Worm (Caenorhabditis elegans) whole organism, young adult: ENCODE data around the gene srx-125.

ENCODE experiments used
- B0035.1 ChIP-seq: sonication (generic microtip); optimal IDR thresholded peaks from 2 replicates; lab custom pipeline; 2016; ENCODE audit warnings: missing genetic modification characterization, mild to moderate bottlenecking, missing compliant biosample characterization, missing genotype, missing genetic modification reagents
- B0261.1 ChIP-seq: sonication (generic microtip); optimal IDR thresholded peaks from 2 replicates; lab custom pipeline; 2016; ENCODE audit warnings: mild to moderate bottlenecking, missing genetic modification characterization, moderate library complexity, missing compliant biosample characterization
- D2030.7 ChIP-seq: fragments of 200-800 bp; sonication (Bioruptor generic); IDR thresholded peaks from 2 replicates; pipeline ENCODE4 v1.3.6; 2022; ENCODE audit warnings: missing genetic modification reagents, missing genetic modification characterization, missing compliant biosample characterization
- F10E7.11 ChIP-seq: sonication (generic microtip); optimal IDR thresholded peaks from 2 replicates; lab custom pipeline; 2017; ENCODE audit warnings: mild to moderate bottlenecking, missing genetic modification characterization, moderate library complexity, missing compliant biosample characterization
- F37B4.10 ChIP-seq: fragments of 200-800 bp; sonication (Bioruptor generic); IDR thresholded peaks from 2 replicates; pipeline ENCODE4 v1.3.6; 2022; ENCODE audit warnings: missing genetic modification characterization, missing compliant biosample characterization
- F39B2.1 ChIP-seq: fragments of 200-800 bp; sonication (Bioruptor generic); IDR thresholded peaks from 2 replicates; pipeline ENCODE4 v1.3.6; 2022; ENCODE audit warnings: missing genetic modification reagents, missing genetic modification characterization, missing compliant biosample characterization
- F57A8.1 ChIP-seq: fragments of 200-800 bp; sonication (Bioruptor generic); optimal IDR thresholded peaks from 2 replicates; lab custom pipeline; 2018; ENCODE audit warnings: mild to moderate bottlenecking, missing genetic modification characterization, moderate library complexity, missing compliant biosample characterization
- K12H6.12 ChIP-seq: fragments of 200-800 bp; sonication (Bioruptor generic); optimal IDR thresholded peaks from 2 replicates; lab custom pipeline; 2018; ENCODE audit warnings: mild to moderate bottlenecking, missing genetic modification characterization, missing compliant biosample characterization
- T07F8.4 ChIP-seq: sonication (generic microtip); optimal IDR thresholded peaks from 2 replicates; lab custom pipeline; 2016; ENCODE audit warnings: mild to moderate bottlenecking, missing genetic modification characterization, moderate library complexity, missing compliant biosample characterization
- Y56A3A.18 ChIP-seq: fragments of 200-800 bp; sonication (Bioruptor generic); IDR thresholded peaks from 2 replicates; pipeline ENCODE4 v1.3.6; 2022; ENCODE audit warnings: missing genetic modification reagents, missing genetic modification characterization, missing compliant biosample characterization
- ama-1 ChIP-seq, 3 experiments: fragments of 150-350 bp in 1 of 3; sonication (generic microtip) in 2 of 3; optimal IDR thresholded peaks; 2 replicates each; lab custom pipeline; 2014 to 2018; ENCODE audit warnings: missing biosample characterization in 2 of 3, missing genetic modification characterization in 2 of 3, missing genetic modification reagents in 2 of 3
- aptf-2 ChIP-seq: fragments of 200-800 bp; sonication (Bioruptor generic); conservative IDR thresholded peaks from 2 replicates; pipeline ENCODE4 v1.3.6; 2022; ENCODE audit warnings: missing genetic modification reagents, missing genetic modification characterization, missing compliant biosample characterization
- aptf-3 ChIP-seq: fragments of 200-800 bp; sonication (Bioruptor generic); IDR thresholded peaks from 2 replicates; pipeline ENCODE4 v1.3.6; 2022; ENCODE audit warnings: missing genetic modification characterization, missing compliant biosample characterization
- attf-3 ChIP-seq: fragments of 200-800 bp; sonication (Bioruptor generic); conservative IDR thresholded peaks from 2 replicates; pipeline ENCODE4 v1.3.6; 2022; ENCODE audit warnings: missing genetic modification reagents, missing genetic modification characterization, missing compliant biosample characterization
- bed-1 ChIP-seq: fragments of 200-800 bp; sonication (Bioruptor generic); IDR thresholded peaks from 2 replicates; pipeline ENCODE4 v1.3.6; 2022; ENCODE audit warnings: missing genetic modification reagents, missing genetic modification characterization, missing compliant biosample characterization
- ccch-3 ChIP-seq: fragments of 200-800 bp; sonication (Bioruptor generic); optimal IDR thresholded peaks from 2 replicates; lab custom pipeline; 2018; ENCODE audit warnings: mild to moderate bottlenecking, missing genetic modification characterization, missing compliant biosample characterization
- cebp-1 ChIP-seq, 2 experiments: fragments of 200-800 bp in 1 of 2; sonication (Bioruptor generic) in 1 of 2; sonication (generic microtip) in 1 of 2; IDR thresholded peaks in 1 of 2; optimal IDR thresholded peaks in 1 of 2; 2 replicates each; pipeline versions ENCODE4 v1.3.6 to Lab custom; 2017 to 2022; ENCODE audit warnings: missing compliant biosample characterization in 2 of 2, missing genetic modification characterization in 2 of 2, mild to moderate bottlenecking in 1 of 2, missing genetic modification reagents in 1 of 2, moderate library complexity in 1 of 2
- cebp-2 ChIP-seq: fragments of 200-800 bp; sonication (Bioruptor generic); IDR thresholded peaks from 2 replicates; pipeline ENCODE4 v1.3.6; 2022; ENCODE audit warnings: missing genetic modification characterization, missing compliant biosample characterization
- ceh-27 ChIP-seq: fragments of 200-800 bp; sonication (Bioruptor generic); optimal IDR thresholded peaks from 2 replicates; lab custom pipeline; 2018; ENCODE audit warnings: mild to moderate bottlenecking, missing genetic modification characterization, moderate library complexity, missing compliant biosample characterization
- ceh-79 ChIP-seq: sonication (generic microtip); optimal IDR thresholded peaks from 2 replicates; lab custom pipeline; 2017; ENCODE audit warnings: mild to moderate bottlenecking, missing genetic modification characterization, missing compliant biosample characterization
- ceh-91 ChIP-seq: fragments of 200-800 bp; sonication (Bioruptor generic); IDR thresholded peaks from 2 replicates; pipeline ENCODE4 v1.3.6; 2022; ENCODE audit warnings: missing genetic modification reagents, missing genetic modification characterization, missing compliant biosample characterization
- dpl-1 ChIP-seq: fragments of 150-350 bp; optimal IDR thresholded peaks from 2 replicates; lab custom pipeline; 2014; ENCODE audit warnings: missing biosample characterization, missing genetic modification reagents, missing genetic modification characterization
- egl-44 ChIP-seq: fragments of 200-800 bp; sonication (Bioruptor generic); IDR thresholded peaks from 2 replicates; pipeline ENCODE4 v1.3.6; 2022; ENCODE audit warnings: missing genetic modification reagents, missing genetic modification characterization, missing compliant biosample characterization
- fkh-3 ChIP-seq: sonication (generic microtip); optimal IDR thresholded peaks from 2 replicates; lab custom pipeline; 2016; ENCODE audit warnings: mild to moderate bottlenecking, missing genetic modification characterization, missing compliant biosample characterization
- hmg-20 ChIP-seq: fragments of 200-800 bp; sonication (Bioruptor generic); IDR thresholded peaks from 2 replicates; pipeline ENCODE4 v1.3.6; 2022; ENCODE audit warnings: missing genetic modification reagents, missing genetic modification characterization, missing compliant biosample characterization
- lag-1 ChIP-seq: fragments of 200-800 bp; sonication (Bioruptor generic); IDR thresholded peaks from 2 replicates; pipeline ENCODE4 v1.3.6; 2022; ENCODE audit warnings: missing genetic modification reagents, missing genetic modification characterization, missing compliant biosample characterization
- lin-40 ChIP-seq: sonication (generic microtip); optimal IDR thresholded peaks from 2 replicates; lab custom pipeline; 2016; ENCODE audit warnings: missing genetic modification characterization, mild to moderate bottlenecking, missing compliant biosample characterization, missing genotype, missing genetic modification reagents
- lsy-27 ChIP-seq: sonication (generic microtip); optimal IDR thresholded peaks from 2 replicates; lab custom pipeline; 2017; ENCODE audit warnings: missing genetic modification characterization, mild to moderate bottlenecking, missing compliant biosample characterization, antibody characterized with exemption, missing genotype, borderline replicate concordance; ENCODE audit not compliant: insufficient read depth
- madf-3 ChIP-seq: fragments of 200-800 bp; sonication (Bioruptor generic); IDR thresholded peaks from 2 replicates; pipeline ENCODE4 v1.3.6; 2022; ENCODE audit warnings: missing genetic modification reagents, missing genetic modification characterization, missing compliant biosample characterization
- mel-28 ChIP-seq: sonication (generic microtip); optimal IDR thresholded peaks from 2 replicates; lab custom pipeline; 2016; ENCODE audit warnings: borderline replicate concordance, mild to moderate bottlenecking, missing genetic modification characterization, missing compliant biosample characterization
- nhr-120 ChIP-seq: fragments of 200-800 bp; sonication (Bioruptor generic); IDR thresholded peaks from 2 replicates; pipeline ENCODE4 v1.3.6; 2022; ENCODE audit warnings: missing genetic modification characterization, missing compliant biosample characterization
- pbrm-1 ChIP-seq: fragments of 200-800 bp; sonication (Bioruptor generic); IDR thresholded peaks from 2 replicates; pipeline ENCODE4 v1.3.6; 2022; ENCODE audit warnings: missing genetic modification reagents, missing genetic modification characterization, missing compliant biosample characterization
- rpc-1 ChIP-seq, 2 experiments: fragments of 150-350 bp in 1 of 2; sonication (generic microtip) in 1 of 2; optimal IDR thresholded peaks; 2 replicates each; lab custom pipeline; 2014 to 2018; ENCODE audit warnings: missing biosample characterization in 1 of 2, missing genetic modification characterization in 1 of 2, missing genetic modification reagents in 1 of 2, missing genotype in 1 of 2
- snpc-1.1 ChIP-seq: sonication (generic microtip); optimal IDR thresholded peaks from 2 replicates; lab custom pipeline; 2017; ENCODE audit warnings: missing genetic modification characterization, mild to moderate bottlenecking, missing compliant biosample characterization, antibody characterized with exemption, moderate library complexity, missing genotype, missing genetic modification reagents; ENCODE audit not compliant: insufficient read depth
- ztf-25 ChIP-seq: fragments of 200-800 bp; sonication (Bioruptor generic); IDR thresholded peaks from 2 replicates; pipeline ENCODE4 v1.3.6; 2022; ENCODE audit warnings: missing genetic modification reagents, missing genetic modification characterization, missing compliant biosample characterization

Gene srx-125

DNA sequence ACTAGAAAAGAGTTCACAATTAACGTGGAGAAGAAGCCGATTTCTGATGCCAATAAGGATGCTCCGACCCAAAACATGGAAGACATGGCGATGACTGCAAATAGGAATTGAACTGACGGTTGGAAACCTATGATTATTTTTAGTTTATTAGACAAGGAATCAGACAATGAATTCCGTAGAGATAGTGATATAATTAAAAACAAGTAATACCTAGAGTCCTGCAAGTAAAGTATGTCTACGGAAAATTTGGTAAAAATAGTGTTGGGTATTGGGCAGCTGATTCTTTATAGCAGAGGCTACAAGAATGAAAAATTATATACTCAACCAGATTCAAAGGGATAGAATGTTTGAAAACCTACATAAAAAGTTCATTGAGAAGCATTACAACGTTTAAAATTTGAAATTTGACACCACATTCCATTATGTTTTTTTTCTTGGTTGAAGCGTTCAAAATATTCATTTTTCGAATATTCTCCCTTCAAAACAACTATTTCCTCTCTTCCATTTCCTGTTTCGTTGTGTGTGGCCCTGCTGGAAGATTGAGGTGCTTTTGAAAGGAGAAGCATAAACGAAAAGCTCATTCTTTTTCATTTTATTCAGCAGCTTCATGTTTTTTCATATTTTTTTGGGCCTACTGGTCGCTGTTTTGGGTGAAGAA is 27.4 kb upstream of the srx-125 start, which contains the start of the genes str-4 and lgc-48:
Gene str-4, minus strand, starts transcription at position 101 of the 658 bp plus-strand sequence.
Gene lgc-48, plus strand, starts transcription at position 608 of the 658 bp plus-strand sequence.
- TF ChIP-seq F57A8.1 (GFP tag; lab: Kevin White, UChicago) (no peak), ceh-91 (GFP tag; lab: Robert Waterston, UW) (no peak), F39B2.1 (GFP tag; lab: Robert Waterston, UW) (no peak), K12H6.12 (tag; lab: Kevin White, UChicago) (no peak), ama-1 (optimal IDR thresholded peaks at IDR 0.05; lab: Kevin White, UChicago) (no peak), ama-1 (GFP tag; optimal IDR thresholded peaks at IDR 0.05; lab: Kevin White, UChicago) (no peak), egl-44 (GFP tag; lab: Robert Waterston, UW) (no peak), D2030.7 (GFP tag; lab: Robert Waterston, UW) (no peak), pbrm-1 (GFP tag; lab: Robert Waterston, UW) (no peak), attf-3 (GFP tag; lab: Robert Waterston, UW) (no peak), ztf-25 (GFP tag; lab: Robert Waterston, UW) (no peak)

DNA sequence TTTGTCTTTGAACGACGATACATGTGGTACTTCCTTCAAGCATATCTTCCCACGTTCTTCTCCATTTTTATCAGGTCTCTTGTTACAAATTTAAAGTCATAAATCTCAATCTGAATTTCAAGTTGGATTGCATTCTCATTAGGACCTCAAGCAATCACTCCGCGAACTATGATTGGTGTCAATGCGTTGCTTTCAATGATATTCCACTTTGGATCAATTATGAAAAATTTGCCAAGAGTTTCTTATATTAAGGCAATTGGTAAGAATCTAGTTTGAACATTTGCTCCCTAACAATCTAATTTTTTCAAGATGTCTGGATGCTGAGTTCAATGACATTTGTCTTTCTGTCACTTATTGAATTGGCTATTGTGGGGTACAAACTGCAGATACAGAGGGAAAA is 24.9 kb upstream of the srx-125 start:
- no peak for TF ChIP-seq rpc-1 (optimal IDR thresholded peaks at IDR 0.05; lab: Kevin White, UChicago)
- TF ChIP-seq rpc-1 (tag; optimal IDR thresholded peaks at IDR 0.05; lab: Kevin White, UChicago) = no peak
- no peak for TF ChIP-seq snpc-1.1 (tag; lab: Kevin White, UChicago)
- TF ChIP-seq ceh-27 = no peak
- TF ChIP-seq F10E7.11 (tag; lab: Kevin White, UChicago) = no peak
- TF ChIP-seq lin-40 (tag; lab: Kevin White, UChicago) = no peak

DNA sequence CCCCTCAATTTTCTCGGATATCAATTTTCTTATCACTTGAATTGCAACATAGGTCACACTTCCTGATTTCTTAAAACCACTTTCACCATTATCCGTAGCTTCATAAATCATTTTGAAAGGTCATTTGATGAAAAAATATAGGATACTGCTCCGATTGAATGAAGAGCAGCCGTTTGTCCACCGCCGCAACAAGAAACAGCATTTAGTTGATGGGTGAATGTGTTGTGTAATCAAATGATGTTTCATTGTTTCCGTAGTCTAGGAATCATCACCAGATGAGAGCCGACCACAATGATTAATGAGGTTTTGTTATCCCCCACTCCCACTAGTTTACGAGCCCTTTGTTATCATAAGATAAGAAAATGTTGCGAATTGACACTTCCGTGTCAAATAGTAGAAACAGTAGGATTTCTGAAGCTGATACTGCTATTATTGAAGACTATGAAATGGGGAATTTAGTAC is 21.2 kb upstream of the srx-125 start, which contains the start of gene twk-43:
Gene twk-43, plus strand, starts transcription at position 412 of the 462 bp plus-strand sequence.
- TF ChIP-seq aptf-3 = no peak
- no peak for TF ChIP-seq ccch-3 (GFP tag; lab: Kevin White, UChicago)
- TF ChIP-seq lsy-27 = no peak
- TF ChIP-seq madf-3 (GFP tag; lab: Robert Waterston, UW) = no peak

DNA sequence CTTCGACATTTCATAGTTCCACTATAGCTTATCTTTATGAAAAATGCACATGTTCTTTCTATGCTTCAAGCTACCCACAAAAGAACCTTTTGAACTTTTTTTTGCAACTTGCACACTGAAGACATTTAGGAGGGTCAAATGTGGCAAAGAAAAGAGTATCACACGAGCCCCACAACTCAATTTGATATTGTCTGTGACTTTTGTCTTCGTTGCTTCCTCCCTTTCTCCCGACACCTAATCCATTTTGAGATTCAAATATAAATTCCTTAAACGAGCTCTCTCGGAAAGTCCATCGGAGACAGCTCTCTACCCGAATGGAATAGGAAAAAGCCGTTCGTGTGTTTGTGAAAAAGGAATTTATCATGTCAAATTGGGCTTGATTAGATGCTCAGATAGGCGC is 16.8 kb upstream of the srx-125 start:
- TF ChIP-seq Y56A3A.18 (GFP tag; lab: Robert Waterston, UW) = no peak
- TF ChIP-seq B0035.1 = no peak
- TF ChIP-seq bed-1 = no peak
- no peak for TF ChIP-seq nhr-120 (GFP tag; lab: Robert Waterston, UW)
- TF ChIP-seq pbrm-1 (GFP tag; lab: Robert Waterston, UW) = no peak
- TF ChIP-seq B0261.1 = no peak
- no peak for TF ChIP-seq lsy-27
- no peak for TF ChIP-seq dpl-1 (GFP tag; lab: Kevin White, UChicago)
- no peak for TF ChIP-seq aptf-2 (GFP tag; lab: Robert Waterston, UW)
- no peak for TF ChIP-seq F37B4.10 (GFP tag; lab: Robert Waterston, UW)
- TF ChIP-seq lag-1 = no peak
- TF ChIP-seq cebp-1 (GFP tag; IDR thresholded peaks at IDR 0.05; lab: Robert Waterston, UW) = no peak
- no peak for TF ChIP-seq cebp-1 (tag; optimal IDR thresholded peaks at IDR 0.05; lab: Kevin White, UChicago)

DNA sequence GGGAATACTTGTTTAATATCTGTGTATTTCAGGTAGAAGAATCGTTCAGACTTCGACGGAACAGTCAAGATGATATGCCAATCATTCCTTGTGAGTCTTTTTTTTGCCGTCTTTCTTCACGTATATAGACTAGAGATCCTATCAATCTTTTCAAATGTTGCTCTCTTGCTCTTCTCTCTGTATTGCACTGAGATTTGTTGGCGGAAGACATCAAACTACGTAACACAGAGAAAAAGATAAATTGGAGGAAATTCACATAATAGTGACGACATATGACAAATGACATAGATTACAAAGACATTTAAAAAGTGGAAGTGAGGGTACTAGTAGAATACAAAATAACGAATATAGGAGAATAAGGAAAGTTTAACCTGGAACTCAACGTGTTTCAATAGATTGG is 15.4 kb upstream of the srx-125 start:
- TF ChIP-seq Y56A3A.18 (GFP tag; lab: Robert Waterston, UW) (no peak), F37B4.10 (GFP tag; lab: Robert Waterston, UW) (no peak), T07F8.4 (tag; lab: Kevin White, UChicago) (no peak), egl-44 (GFP tag; lab: Robert Waterston, UW) (no peak), fkh-3 (tag; lab: Kevin White, UChicago) (no peak), cebp-2 (no peak), ceh-27 (no peak), ceh-79 (tag; lab: Kevin White, UChicago) (no peak), mel-28 (no peak), hmg-20 (no peak)
- TF ChIP-seq, all 124 proteins: peak for 0
